Worm (Caenorhabditis elegans): ENCODE results near the gene C47E8.3.

C47E8.3 gene

DNA sequence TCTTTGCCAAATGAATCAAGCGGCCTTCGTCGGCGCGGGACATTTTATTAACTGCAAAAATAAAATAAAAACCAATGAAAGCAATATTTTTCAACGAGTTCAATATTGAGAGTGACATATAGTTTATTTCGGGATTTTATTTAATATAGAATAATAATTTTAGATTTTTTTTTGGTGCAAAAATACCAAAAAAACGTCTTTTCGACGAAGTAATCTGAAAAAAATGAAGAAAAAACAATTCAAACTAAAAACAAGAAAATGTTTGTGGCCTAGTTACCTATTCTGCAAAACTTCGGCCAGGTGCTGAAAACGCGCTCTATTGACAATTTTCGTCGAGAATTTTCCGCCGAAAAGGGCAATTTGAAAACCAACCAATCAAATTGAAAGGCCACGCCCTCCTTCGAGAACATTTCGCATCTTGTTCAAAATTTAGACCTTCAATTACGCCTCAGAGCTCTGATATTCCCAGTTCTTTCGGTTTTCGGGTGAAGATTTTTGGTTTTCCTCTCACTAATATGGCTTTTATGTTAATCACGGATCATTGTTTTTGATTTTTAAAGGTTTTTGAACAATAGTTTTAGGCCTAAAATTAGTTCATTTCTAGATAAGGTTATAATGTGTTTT is 5.4 kb downstream of the C47E8.3 start, which contains the start of gene C47E8.4 (continued):
- peak; percentile 50 for TF ChIP-seq lim-6 (tag; optimal IDR thresholded peaks at IDR 0.05)
- no peak for TF ChIP-seq pag-3 (tag; optimal IDR thresholded peaks at IDR 0.05; ENCODE audit: borderline replicate concordance)
- TF ChIP-seq nhr-11 (tag; optimal IDR thresholded peaks at IDR 0.05): no peak
- TF ChIP-seq ttx-3 (tag; optimal IDR thresholded peaks at IDR 0.05): peak; percentile 47
- TF ChIP-seq C08G9.2 (tag; optimal IDR thresholded peaks at IDR 0.05): peak; percentile 99
- peak; percentile 73 for TF ChIP-seq fax-1 (tag; optimal IDR thresholded peaks at IDR 0.05)
- TF ChIP-seq odd-2 (tag; optimal IDR thresholded peaks at IDR 0.05): no peak
- no peak for TF ChIP-seq gmeb-2 (tag; optimal IDR thresholded peaks at IDR 0.05)
- TF ChIP-seq ztf-16 (tag; optimal IDR thresholded peaks at IDR 0.05): peak; percentile 63
- TF ChIP-seq pros-1 (tag; optimal IDR thresholded peaks at IDR 0.05): peak; percentile 64
- TF ChIP-seq eyg-1 (tag; optimal IDR thresholded peaks at IDR 0.05): peak; percentile 78
- peak; percentile 30 for TF ChIP-seq fkh-10 (GFP tag; optimal IDR thresholded peaks at IDR 0.05)
- peak; percentile 97 for TF ChIP-seq tbx-2 (tag; optimal IDR thresholded peaks at IDR 0.05)
- no peak for TF ChIP-seq hlh-6 (tag; optimal IDR thresholded peaks at IDR 0.05)
- peak; percentile 87 for TF ChIP-seq ceh-30 (tag; optimal IDR thresholded peaks at IDR 0.05)
- peak; percentile 85 for TF ChIP-seq elt-2 (tag; optimal IDR thresholded peaks at IDR 0.05)
- TF ChIP-seq unc-42 (tag; optimal IDR thresholded peaks at IDR 0.05): peak; percentile 96
- peak; percentile 12 for TF ChIP-seq ceh-48 (tag; optimal IDR thresholded peaks at IDR 0.05)
- TF ChIP-seq ref-2 (tag; optimal IDR thresholded peaks at IDR 0.05): peak; percentile 98
- TF ChIP-seq ceh-18 (tag; optimal IDR thresholded peaks at IDR 0.05): peak; percentile 93
- TF ChIP-seq zip-5 (tag; optimal IDR thresholded peaks at IDR 0.05): peak; percentile 72
- peak; percentile 100 for TF ChIP-seq nfya-1 (tag; optimal IDR thresholded peaks at IDR 0.05)
- TF ChIP-seq unc-55 (GFP tag; optimal IDR thresholded peaks at IDR 0.05): peak; percentile 81
- TF ChIP-seq hlh-8 (tag; optimal IDR thresholded peaks at IDR 0.05): peak; percentile 92
- no peak for TF ChIP-seq npax-4 (tag; optimal IDR thresholded peaks at IDR 0.05)
- TF ChIP-seq K09A11.1 (tag; optimal IDR thresholded peaks at IDR 0.05; ENCODE audit: insufficient read depth): peak; percentile 25
- TF ChIP-seq ceh-22 (tag; optimal IDR thresholded peaks at IDR 0.05): no peak
- peak; percentile 49 for TF ChIP-seq sox-2 (GFP tag; IDR thresholded peaks at IDR 0.05)
- peak; percentile 93 for TF ChIP-seq rnt-1 (tag; optimal IDR thresholded peaks at IDR 0.05)
- TF ChIP-seq ceh-34 (tag; optimal IDR thresholded peaks at IDR 0.05): peak; percentile 88
- peak; percentile 85 for TF ChIP-seq pqm-1 (tag; optimal IDR thresholded peaks at IDR 0.05)
- TF ChIP-seq ceh-31 (tag; optimal IDR thresholded peaks at IDR 0.05): peak; percentile 98
- peak; percentile 6 for TF ChIP-seq che-1 (tag; optimal IDR thresholded peaks at IDR 0.05)
- TF ChIP-seq fkh-6 (tag; optimal IDR thresholded peaks at IDR 0.05): peak; percentile 69

DNA sequence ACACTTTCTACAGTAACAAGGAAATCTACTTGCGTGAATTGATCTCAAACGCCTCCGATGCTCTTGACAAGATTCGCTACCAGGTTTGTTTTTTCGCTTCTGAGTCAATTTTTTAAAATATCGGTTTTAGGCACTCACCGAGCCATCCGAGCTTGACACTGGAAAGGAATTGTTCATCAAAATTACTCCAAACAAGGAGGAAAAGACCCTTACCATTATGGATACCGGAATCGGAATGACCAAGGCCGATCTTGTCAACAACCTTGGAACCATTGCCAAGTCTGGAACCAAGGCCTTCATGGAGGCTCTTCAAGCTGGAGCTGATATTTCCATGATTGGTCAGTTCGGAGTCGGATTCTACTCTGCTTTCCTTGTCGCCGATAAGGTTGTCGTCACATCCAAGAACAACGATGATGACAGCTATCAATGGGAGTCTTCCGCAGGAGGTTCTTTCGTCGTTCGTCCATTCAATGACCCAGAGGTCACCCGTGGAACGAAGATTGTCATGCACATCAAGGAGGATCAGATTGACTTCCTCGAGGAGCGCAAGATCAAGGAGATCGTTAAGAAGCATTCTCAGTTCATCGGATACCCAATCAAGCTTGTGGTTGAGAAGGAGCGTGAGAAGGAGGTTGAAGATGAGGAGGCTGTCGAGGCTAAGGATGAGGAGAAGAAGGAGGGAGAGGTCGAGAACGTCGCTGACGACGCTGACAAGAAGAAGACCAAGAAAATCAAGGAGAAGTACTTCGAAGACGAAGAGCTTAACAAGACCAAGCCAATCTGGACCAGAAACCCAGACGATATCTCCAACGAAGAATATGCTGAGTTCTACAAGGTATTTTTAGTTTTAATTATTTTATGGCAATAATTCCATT is 6.4 kb downstream of the C47E8.3 start:
- TF ChIP-seq hlh-6 (tag; optimal IDR thresholded peaks at IDR 0.05): peak; percentile 8
- TF ChIP-seq nfya-1 (tag; optimal IDR thresholded peaks at IDR 0.05): no peak
- peak; percentile 4 for TF ChIP-seq pqm-1 (tag; optimal IDR thresholded peaks at IDR 0.05)

DNA sequence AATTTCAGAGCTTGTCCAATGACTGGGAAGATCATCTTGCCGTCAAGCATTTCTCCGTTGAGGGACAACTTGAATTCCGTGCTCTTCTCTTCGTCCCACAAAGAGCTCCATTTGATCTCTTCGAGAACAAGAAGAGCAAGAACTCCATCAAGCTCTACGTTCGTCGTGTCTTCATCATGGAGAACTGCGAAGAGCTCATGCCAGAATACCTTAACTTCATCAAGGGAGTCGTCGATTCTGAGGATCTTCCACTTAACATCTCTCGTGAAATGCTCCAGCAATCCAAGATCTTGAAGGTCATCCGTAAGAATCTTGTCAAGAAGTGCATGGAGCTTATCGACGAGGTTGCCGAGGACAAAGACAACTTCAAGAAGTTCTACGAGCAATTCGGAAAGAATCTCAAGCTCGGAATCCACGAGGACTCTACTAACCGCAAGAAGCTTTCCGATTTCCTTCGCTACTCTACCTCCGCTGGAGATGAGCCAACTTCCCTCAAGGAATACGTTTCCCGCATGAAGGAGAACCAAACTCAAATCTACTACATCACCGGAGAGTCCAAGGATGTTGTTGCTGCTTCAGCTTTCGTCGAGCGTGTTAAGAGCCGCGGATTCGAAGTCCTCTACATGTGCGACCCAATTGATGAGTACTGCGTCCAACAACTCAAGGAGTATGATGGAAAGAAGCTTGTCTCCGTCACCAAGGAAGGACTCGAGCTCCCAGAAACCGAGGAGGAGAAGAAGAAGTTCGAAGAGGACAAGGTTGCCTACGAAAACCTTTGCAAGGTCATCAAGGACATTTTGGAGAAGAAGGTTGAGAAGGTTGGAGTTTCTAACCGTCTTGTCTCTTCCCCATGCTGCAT is 7.2 kb downstream of the C47E8.3 start:
- no peak for TF ChIP-seq pha-4 (tag; optimal IDR thresholded peaks at IDR 0.05)
- no peak for TF ChIP-seq odd-2 (tag; optimal IDR thresholded peaks at IDR 0.05)
- TF ChIP-seq T23F11.4 (GFP tag; optimal IDR thresholded peaks at IDR 0.05): peak; percentile 2
- no peak for TF ChIP-seq lim-6 (tag; optimal IDR thresholded peaks at IDR 0.05)
- no peak for TF ChIP-seq ceh-31 (tag; optimal IDR thresholded peaks at IDR 0.05)
- TF ChIP-seq ceh-30 (tag; optimal IDR thresholded peaks at IDR 0.05): no peak
